Fruit fly (Drosophila melanogaster): ENCODE data around the gene Nrx-1.
A peak's percentile ranks its signal among the peaks of the same experiment; 100 is the strongest.

The Nrx-1 gene

DNA sequence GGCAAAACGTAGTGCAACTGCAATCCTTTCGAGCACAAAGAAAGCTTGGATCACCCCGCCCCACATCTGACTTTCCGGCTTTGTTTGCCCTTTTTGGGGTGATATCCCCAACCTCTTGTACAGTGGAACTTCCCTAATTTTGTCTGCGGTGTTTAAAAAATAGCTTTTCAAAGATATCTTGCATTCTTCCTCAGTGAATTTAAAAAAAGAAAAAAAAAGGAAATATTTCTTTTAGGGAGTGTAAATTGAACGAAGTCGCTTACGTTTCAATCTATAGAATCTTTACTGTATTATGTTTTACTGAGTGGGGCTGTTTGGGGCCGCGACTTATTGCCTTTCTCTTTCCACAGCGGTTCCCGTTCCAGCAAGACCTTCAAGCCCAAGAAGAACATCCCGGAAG lies 46.7 kb upstream of the Nrx-1 start (continued):
- TF ChIP-seq Sox102F (GFP tag; optimal IDR thresholded peaks at IDR 0.05), result no peak
- TF ChIP-seq tna (GFP tag; IDR thresholded peaks at IDR 0.05; ENCODE audit: partially characterized antibody), result no peak
- TF ChIP-seq CG7963 (GFP tag; IDR thresholded peaks at IDR 0.05; ENCODE audit: partially characterized antibody), result no peak
- TF ChIP-seq CTCF (GFP tag; optimal IDR thresholded peaks at IDR 0.05), result no peak
- no peak for TF ChIP-seq Stat92E (GFP tag; optimal IDR thresholded peaks at IDR 0.05)
- TF ChIP-seq CG12659 (GFP tag; optimal IDR thresholded peaks at IDR 0.05), result peak; percentile 44
- TF ChIP-seq al (GFP tag; IDR thresholded peaks at IDR 0.05), result peak; percentile 64
- TF ChIP-seq Gug (GFP tag; IDR thresholded peaks at IDR 0.05), result peak; percentile 75
- TF ChIP-seq CG11456 (GFP tag; IDR thresholded peaks at IDR 0.05), result peak; percentile 87
- TF ChIP-seq CG15696 (tag; optimal IDR thresholded peaks at IDR 0.05), result peak; percentile 5
- TF ChIP-seq CG16779 (GFP tag; IDR thresholded peaks at IDR 0.05), result no peak
- TF ChIP-seq CG8281 (tag; optimal IDR thresholded peaks at IDR 0.05), result no peak
- TF ChIP-seq CG13894 (tag; optimal IDR thresholded peaks at IDR 0.05), result no peak
- TF ChIP-seq slou (GFP tag; optimal IDR thresholded peaks at IDR 0.05), result peak; percentile 17
- TF ChIP-seq gro (GFP tag; optimal IDR thresholded peaks at IDR 0.05), result peak; percentile 27
- peak; percentile 26 for TF ChIP-seq CG4820 (GFP tag; optimal IDR thresholded peaks at IDR 0.05)
- TF ChIP-seq CG1529 (GFP tag; optimal IDR thresholded peaks at IDR 0.05), result peak; percentile 3
- no peak for TF ChIP-seq wek (GFP tag; optimal IDR thresholded peaks at IDR 0.05)
- TF ChIP-seq ftz-f1 (GFP tag; optimal IDR thresholded peaks at IDR 0.05), result no peak
- TF ChIP-seq Abd-B (GFP tag; optimal IDR thresholded peaks at IDR 0.05), result no peak
- peak; percentile 80 for TF ChIP-seq Atf6 (GFP tag; IDR thresholded peaks at IDR 0.05)
- TF ChIP-seq Lpt (GFP tag; optimal IDR thresholded peaks at IDR 0.05), result no peak
- peak; percentile 25 for TF ChIP-seq HHEX (GFP tag; optimal IDR thresholded peaks at IDR 0.05)
- TF ChIP-seq CG6272 (GFP tag; IDR thresholded peaks at IDR 0.05), result 0 out of 2 replicates have a peak, but pooled peaks have one; percentile 48
- no peak for TF ChIP-seq sna (GFP tag; IDR thresholded peaks at IDR 0.05; ENCODE audit: partially characterized antibody)
- no peak for TF ChIP-seq crol (GFP tag; IDR thresholded peaks at IDR 0.05)
- no peak for TF ChIP-seq CG7745 (tag; optimal IDR thresholded peaks at IDR 0.05)
- TF ChIP-seq croc (GFP tag; conservative IDR thresholded peaks at IDR 0.05), result peak; percentile 32; the same call in 2 of the 3 replicates
- TF ChIP-seq amos (GFP tag; IDR thresholded peaks at IDR 0.05; ENCODE audit: partially characterized antibody), result no peak
- no peak for TF ChIP-seq dm (GFP tag; optimal IDR thresholded peaks at IDR 0.05)
- TF ChIP-seq Hr3 (GFP tag; optimal IDR thresholded peaks at IDR 0.05), result peak; percentile 41
- TF ChIP-seq B-H1 (GFP tag; IDR thresholded peaks at IDR 0.05), result peak; percentile 47
- TF ChIP-seq Mad (GFP tag; optimal IDR thresholded peaks at IDR 0.05), result no peak
- no peak for TF ChIP-seq CG3407 (GFP tag; optimal IDR thresholded peaks at IDR 0.05)
- no peak for TF ChIP-seq Bgb (GFP tag; IDR thresholded peaks at IDR 0.05; ENCODE audit: partially characterized antibody)
- no peak for TF ChIP-seq tup (GFP tag; optimal IDR thresholded peaks at IDR 0.05)
- TF ChIP-seq zfh2 (GFP tag; optimal IDR thresholded peaks at IDR 0.05), result peak; percentile 32
- TF ChIP-seq Tbp (GFP tag; optimal IDR thresholded peaks at IDR 0.05), result no peak
- peak; percentile 38 for TF ChIP-seq CG8089 (GFP tag; optimal IDR thresholded peaks at IDR 0.05)
- no peak for TF ChIP-seq CG34224 (GFP tag; IDR thresholded peaks at IDR 0.05; ENCODE audit: partially characterized antibody)
- TF ChIP-seq Hr78 (GFP tag; optimal IDR thresholded peaks at IDR 0.05), result no peak
- no peak for TF ChIP-seq grn (GFP tag; optimal IDR thresholded peaks at IDR 0.05)
- TF ChIP-seq h (optimal IDR thresholded peaks at IDR 0.05), result no peak
- TF ChIP-seq CG2116 (GFP tag; optimal IDR thresholded peaks at IDR 0.05), result no peak
- TF ChIP-seq chif (GFP tag; optimal IDR thresholded peaks at IDR 0.05), result peak; percentile 24 to 51
- TF ChIP-seq run (tag; optimal IDR thresholded peaks at IDR 0.05), result no peak
- TF ChIP-seq Rfx (GFP tag; IDR thresholded peaks at IDR 0.05), result peak; percentile 84
- TF ChIP-seq CG14050 (GFP tag; IDR thresholded peaks at IDR 0.05), result peak; percentile 51
- peak; percentile 84 for TF ChIP-seq Mrtf (GFP tag; IDR thresholded peaks at IDR 0.05)
- peak; percentile 69 for TF ChIP-seq Fer3 (tag; optimal IDR thresholded peaks at IDR 0.05)
- TF ChIP-seq Xrp1 (GFP tag; IDR thresholded peaks at IDR 0.05), result peak; percentile 78
- no peak for TF ChIP-seq HmgZ (tag; optimal IDR thresholded peaks at IDR 0.05)

Data from whole organism, embryonic.